Worm (Caenorhabditis elegans) whole organism, young adult: Measurements from ENCODE around the gene R08F11.1.

Experiments used
- C17E4.6 ChIP-seq: fragments of 200-800 bp; sonication (Bioruptor generic); IDR thresholded peaks from 2 replicates; pipeline ENCODE4 v1.3.6; 2022; ENCODE audit warnings: missing genetic modification reagents, missing genetic modification characterization, missing compliant biosample characterization
- D2030.7 ChIP-seq: fragments of 200-800 bp; sonication (Bioruptor generic); IDR thresholded peaks from 2 replicates; pipeline ENCODE4 v1.3.6; 2022; ENCODE audit warnings: missing genetic modification reagents, missing genetic modification characterization, missing compliant biosample characterization
- F22D6.2 ChIP-seq: sonication (generic microtip); optimal IDR thresholded peaks from 2 replicates; lab custom pipeline; 2016; ENCODE audit warnings: mild to moderate bottlenecking, missing genetic modification characterization, missing compliant biosample characterization
- F23B12.7 ChIP-seq: sonication (generic microtip); optimal IDR thresholded peaks from 2 replicates; lab custom pipeline; 2017; ENCODE audit warnings: missing genetic modification characterization, mild to moderate bottlenecking, missing compliant biosample characterization, antibody characterized with exemption, moderate library complexity; ENCODE audit not compliant: insufficient read depth
- F57C9.4 ChIP-seq: sonication (generic microtip); optimal IDR thresholded peaks from 2 replicates; lab custom pipeline; 2017; ENCODE audit warnings: mild to moderate bottlenecking, missing genetic modification characterization, missing compliant biosample characterization
- T07F8.4 ChIP-seq: sonication (generic microtip); optimal IDR thresholded peaks from 2 replicates; lab custom pipeline; 2016; ENCODE audit warnings: mild to moderate bottlenecking, missing genetic modification characterization, moderate library complexity, missing compliant biosample characterization
- Y53F4B.3 ChIP-seq: fragments of 200-800 bp; sonication (Bioruptor generic); IDR thresholded peaks from 2 replicates; pipeline ENCODE4 v1.3.6; 2022; ENCODE audit warnings: missing genetic modification reagents, missing genetic modification characterization, missing compliant biosample characterization
- Y53G8AR.9 ChIP-seq: fragments of 200-800 bp; sonication (Bioruptor generic); conservative IDR thresholded peaks from 2 replicates; pipeline ENCODE4 v1.3.6; 2022; ENCODE audit warnings: missing genetic modification reagents, missing genetic modification characterization, missing compliant biosample characterization
- ZK185.1 ChIP-seq: sonication (generic microtip); optimal IDR thresholded peaks from 2 replicates; lab custom pipeline; 2016; ENCODE audit warnings: mild to moderate bottlenecking, missing genetic modification characterization, missing compliant biosample characterization; ENCODE audit not compliant: poor library complexity, severe bottlenecking
- aptf-2 ChIP-seq: fragments of 200-800 bp; sonication (Bioruptor generic); conservative IDR thresholded peaks from 2 replicates; pipeline ENCODE4 v1.3.6; 2022; ENCODE audit warnings: missing genetic modification reagents, missing genetic modification characterization, missing compliant biosample characterization
- aptf-3 ChIP-seq: fragments of 200-800 bp; sonication (Bioruptor generic); IDR thresholded peaks from 2 replicates; pipeline ENCODE4 v1.3.6; 2022; ENCODE audit warnings: missing genetic modification characterization, missing compliant biosample characterization
- athp-1 ChIP-seq: sonication (generic microtip); optimal IDR thresholded peaks from 2 replicates; lab custom pipeline; 2017; ENCODE audit warnings: mild to moderate bottlenecking, missing genetic modification characterization, missing compliant biosample characterization
- ccch-3 ChIP-seq: fragments of 200-800 bp; sonication (Bioruptor generic); optimal IDR thresholded peaks from 2 replicates; lab custom pipeline; 2018; ENCODE audit warnings: mild to moderate bottlenecking, missing genetic modification characterization, missing compliant biosample characterization
- cebp-2 ChIP-seq: fragments of 200-800 bp; sonication (Bioruptor generic); IDR thresholded peaks from 2 replicates; pipeline ENCODE4 v1.3.6; 2022; ENCODE audit warnings: missing genetic modification characterization, missing compliant biosample characterization
- chd-7 ChIP-seq: sonication (generic microtip); optimal IDR thresholded peaks from 2 replicates; lab custom pipeline; 2016; ENCODE audit warnings: mild to moderate bottlenecking, missing genetic modification characterization, moderate library complexity, missing compliant biosample characterization
- dox-1 ChIP-seq: fragments of 200-800 bp; sonication (Bioruptor generic); IDR thresholded peaks from 2 replicates; pipeline ENCODE4 v1.3.6; 2022; ENCODE audit warnings: missing genetic modification reagents, missing genetic modification characterization, missing compliant biosample characterization
- dpl-1 ChIP-seq: fragments of 150-350 bp; optimal IDR thresholded peaks from 2 replicates; lab custom pipeline; 2014; ENCODE audit warnings: missing biosample characterization, missing genetic modification reagents, missing genetic modification characterization
- egl-18 ChIP-seq: fragments of 200-800 bp; sonication (Bioruptor generic); IDR thresholded peaks from 2 replicates; pipeline ENCODE4 v1.3.6; 2022; ENCODE audit warnings: missing genetic modification reagents, missing genetic modification characterization, missing compliant biosample characterization
- egl-44 ChIP-seq: fragments of 200-800 bp; sonication (Bioruptor generic); IDR thresholded peaks from 2 replicates; pipeline ENCODE4 v1.3.6; 2022; ENCODE audit warnings: missing genetic modification reagents, missing genetic modification characterization, missing compliant biosample characterization
- egrh-3 ChIP-seq: fragments of 200-800 bp; sonication (Bioruptor generic); IDR thresholded peaks from 2 replicates; pipeline ENCODE4 v1.3.6; 2022; ENCODE audit warnings: missing genetic modification reagents, missing genetic modification characterization, missing compliant biosample characterization
- ekl-4 ChIP-seq: fragments of 200-800 bp; sonication (Bioruptor generic); IDR thresholded peaks from 2 replicates; pipeline ENCODE4 v1.3.6; 2022; ENCODE audit warnings: missing genetic modification reagents, missing genetic modification characterization, missing compliant biosample characterization
- gei-17 ChIP-seq: fragments of 200-800 bp; sonication (Bioruptor generic); optimal IDR thresholded peaks from 2 replicates; lab custom pipeline; 2018; ENCODE audit warnings: mild to moderate bottlenecking, missing genetic modification characterization, missing compliant biosample characterization
- hlh-12 ChIP-seq: sonication (generic microtip); optimal IDR thresholded peaks from 2 replicates; lab custom pipeline; 2016; ENCODE audit warnings: missing genetic modification characterization, missing compliant biosample characterization
- hmg-1.2 ChIP-seq: fragments of 200-800 bp; sonication (Bioruptor generic); IDR thresholded peaks from 2 replicates; pipeline ENCODE4 v1.3.6; 2022; ENCODE audit warnings: missing genetic modification reagents, missing genetic modification characterization, missing compliant biosample characterization
- hrde-1 ChIP-seq: sonication (generic microtip); optimal IDR thresholded peaks from 2 replicates; lab custom pipeline; 2016; ENCODE audit warnings: missing genetic modification characterization, mild to moderate bottlenecking, missing compliant biosample characterization, moderate library complexity, missing genotype, missing genetic modification reagents, borderline replicate concordance
- let-607 ChIP-seq, 2 experiments: fragments of 200-800 bp in 1 of 2; sonication (Bioruptor generic) in 1 of 2; sonication (generic microtip) in 1 of 2; optimal IDR thresholded peaks; 2 replicates each; lab custom pipeline; 2016 to 2018; ENCODE audit warnings: mild to moderate bottlenecking in 2 of 2, missing compliant biosample characterization in 2 of 2, missing genetic modification characterization in 2 of 2, moderate library complexity in 2 of 2, missing genotype in 1 of 2
- lin-26 ChIP-seq: fragments of 200-800 bp; sonication (Bioruptor generic); IDR thresholded peaks from 2 replicates; pipeline ENCODE4 v1.3.6; 2022; ENCODE audit warnings: missing genetic modification reagents, missing genetic modification characterization, missing compliant biosample characterization
- lin-40 ChIP-seq: sonication (generic microtip); optimal IDR thresholded peaks from 2 replicates; lab custom pipeline; 2016; ENCODE audit warnings: missing genetic modification characterization, mild to moderate bottlenecking, missing compliant biosample characterization, missing genotype, missing genetic modification reagents
- mes-4 ChIP-seq: sonication (generic microtip); optimal IDR thresholded peaks from 2 replicates; lab custom pipeline; 2016; ENCODE audit warnings: missing genotype, missing genetic modification characterization, missing compliant biosample characterization
- nhr-80 ChIP-seq: sonication (generic microtip); optimal IDR thresholded peaks from 2 replicates; lab custom pipeline; 2016; ENCODE audit warnings: missing genetic modification characterization, missing compliant biosample characterization
- sdz-38 ChIP-seq: sonication (generic microtip); optimal IDR thresholded peaks from 2 replicates; lab custom pipeline; 2016; ENCODE audit warnings: missing genotype, missing genetic modification characterization, missing compliant biosample characterization
- snpc-1.3 ChIP-seq: sonication (generic microtip); optimal IDR thresholded peaks from 2 replicates; lab custom pipeline; 2017; ENCODE audit warnings: missing genetic modification characterization, mild to moderate bottlenecking, missing compliant biosample characterization, antibody characterized with exemption, moderate library complexity, missing genotype, missing genetic modification reagents; ENCODE audit not compliant: insufficient read depth
- sptf-2 ChIP-seq: fragments of 200-800 bp; sonication (Bioruptor generic); optimal IDR thresholded peaks from 2 replicates; lab custom pipeline; 2018; ENCODE audit warnings: mild to moderate bottlenecking, missing genetic modification characterization, missing compliant biosample characterization
- zfh-2 ChIP-seq: fragments of 200-800 bp; sonication (Bioruptor generic); conservative IDR thresholded peaks from 2 replicates; pipeline ENCODE4 v1.3.6; 2022; ENCODE audit warnings: missing genetic modification reagents, missing genetic modification characterization, missing compliant biosample characterization
- ztf-3 ChIP-seq: fragments of 200-800 bp; sonication (Bioruptor generic); optimal IDR thresholded peaks from 2 replicates; lab custom pipeline; 2018; ENCODE audit warnings: mild to moderate bottlenecking, missing genetic modification characterization, missing compliant biosample characterization

Gene R08F11.1

ce11 chrV:3774653-3775052 lies 9.4 kb downstream of the R08F11.1 start:
- TF ChIP-seq egl-44 (GFP tag; lab: Robert Waterston, UW), result 0 out of 2 replicates have a peak, but pooled peaks have one; percentile 10
- TF ChIP-seq cebp-2 (GFP tag; lab: Robert Waterston, UW), result 0 out of 2 replicates have a peak, but pooled peaks have one; percentile 18
- no peak for TF ChIP-seq D2030.7 (GFP tag; lab: Robert Waterston, UW)
- peak; percentile 19; the same call in 1 of the 2 replicates for TF ChIP-seq egrh-3 (GFP tag; lab: Robert Waterston, UW)
- TF ChIP-seq nhr-80 (tag; lab: Kevin White, UChicago), result peak; percentile 47
- TF ChIP-seq dox-1, result peak; percentile 20; the same call in 1 of the 2 replicates
- TF ChIP-seq F23B12.7 (tag; lab: Kevin White, UChicago), result no peak
- TF ChIP-seq F57C9.4 (tag; lab: Kevin White, UChicago), result no peak
- TF ChIP-seq zfh-2 (GFP tag; lab: Robert Waterston, UW), result peak; percentile 69

- TF ChIP-seq T07F8.4 (tag; lab: Kevin White, UChicago), result no peak
- TF ChIP-seq ccch-3, result no peak
- TF ChIP-seq aptf-3, result no peak
- TF ChIP-seq zfh-2 (GFP tag; lab: Robert Waterston, UW), result peak; percentile 80
- TF ChIP-seq aptf-2, result no peak
- TF ChIP-seq Y53G8AR.9 (GFP tag; lab: Robert Waterston, UW), result 0 out of 2 replicates have a peak, but pooled peaks have one; percentile 20
These were observed 10.4 kb downstream of the R08F11.1 start for ce11 chrV:3773618-3774017.

ce11 chrV:3771437-3772256 lies 12.4 kb downstream of the R08F11.1 start, which contains the start of the genes R08E5.1 and rips-1:
R08E5.1 (minus strand) TSS chrV:3771518.
rips-1 (plus strand) TSS chrV:3772021.
- TF ChIP-seq hlh-12 (tag; lab: Kevin White, UChicago), result no peak
- TF ChIP-seq dpl-1 (GFP tag; lab: Kevin White, UChicago), result no peak
- no peak for TF ChIP-seq mes-4
- no peak for TF ChIP-seq F22D6.2 (tag; lab: Kevin White, UChicago)
- no peak for TF ChIP-seq C17E4.6
- no peak for TF ChIP-seq sptf-2 (GFP tag; lab: Kevin White, UChicago)
- no peak for TF ChIP-seq athp-1
- no peak for TF ChIP-seq Y53F4B.3
- TF ChIP-seq ZK185.1 (tag; lab: Kevin White, UChicago), result no peak
- no peak for TF ChIP-seq hrde-1 (tag; lab: Kevin White, UChicago)
- no peak for TF ChIP-seq gei-17 (GFP tag; lab: Kevin White, UChicago)
- no peak for TF ChIP-seq hmg-1.2 (GFP tag; lab: Robert Waterston, UW)
- TF ChIP-seq chd-7, result no peak
- TF ChIP-seq lin-26, result no peak
- TF ChIP-seq snpc-1.3, result no peak
- no peak for TF ChIP-seq cebp-2 (GFP tag; lab: Robert Waterston, UW)
- TF ChIP-seq let-607 (tag; optimal IDR thresholded peaks at IDR 0.05; lab: Kevin White, UChicago), result no peak

- no peak for TF ChIP-seq ekl-4 (GFP tag; lab: Robert Waterston, UW)
- no peak for TF ChIP-seq egl-18 (GFP tag; lab: Robert Waterston, UW)
- no peak for TF ChIP-seq sdz-38 (tag; lab: Kevin White, UChicago)
- no peak for TF ChIP-seq lin-40
- no peak for TF ChIP-seq ztf-3 (GFP tag; lab: Kevin White, UChicago)
These were observed 15.7 kb downstream of the R08F11.1 start, which contains the start of gene R08E5.4 for ce11 chrV:3768270-3768669. R08E5.4 (plus strand) TSS chrV:3768570.
